Fruit fly (Drosophila melanogaster) whole organism, embryonic: ENCODE measurements around the gene CG43618.

Experiments
- ATbp ChIP-seq: fragments of 200-800 bp; sonication (Bioruptor generic); optimal IDR thresholded peaks from 2 replicates; lab custom pipeline; 2017; ENCODE audit warnings: missing biosample characterization, mild to moderate bottlenecking, missing genetic modification characterization, missing genetic modification reagents
- Atf-2 ChIP-seq: fragments of 200-800 bp; sonication (Bioruptor generic); optimal IDR thresholded peaks from 2 replicates; lab custom pipeline; 2016; ENCODE audit warnings: missing biosample characterization, missing genetic modification characterization
- CG10147 ChIP-seq: fragments of 200-800 bp; sonication (Bioruptor generic); optimal IDR thresholded peaks from 2 replicates; lab custom pipeline; 2019; ENCODE audit warnings: missing biosample characterization, mild to moderate bottlenecking, missing genetic modification characterization, moderate library complexity
- CG12219 ChIP-seq: fragments of 200-800 bp; sonication (Bioruptor generic); optimal IDR thresholded peaks from 3 replicates; lab custom pipeline; 2018; ENCODE audit warnings: missing biosample characterization, mild to moderate bottlenecking, missing genetic modification characterization
- CG1233 ChIP-seq: fragments of 200-800 bp; sonication (Bioruptor generic); optimal IDR thresholded peaks from 4 replicates; lab custom pipeline; 2018; ENCODE audit warnings: missing biosample characterization, mild to moderate bottlenecking, missing genetic modification characterization
- CG12391 ChIP-seq: fragments of 200-800 bp; sonication (Bioruptor generic); optimal IDR thresholded peaks from 3 replicates; lab custom pipeline; 2018; ENCODE audit warnings: missing biosample characterization, mild to moderate bottlenecking, missing genetic modification characterization, moderate library complexity
- CG13123 ChIP-seq: fragments of 200-800 bp; sonication (Bioruptor generic); optimal IDR thresholded peaks from 2 replicates; lab custom pipeline; 2016; ENCODE audit warnings: missing biosample characterization, missing genetic modification characterization
- CG13424 ChIP-seq: fragments of 200-800 bp; sonication (Bioruptor generic); optimal IDR thresholded peaks from 2 replicates; lab custom pipeline; 2019; ENCODE audit warnings: missing biosample characterization, mild to moderate bottlenecking, missing genetic modification characterization, moderate library complexity
- CG15601 ChIP-seq: fragments of 200-800 bp; sonication (Bioruptor generic); optimal IDR thresholded peaks from 3 replicates; lab custom pipeline; 2019; ENCODE audit warnings: missing biosample characterization, mild to moderate bottlenecking, missing genetic modification characterization, moderate library complexity
- CG18599 ChIP-seq: fragments of 200-800 bp; sonication (Bioruptor generic); optimal IDR thresholded peaks from 3 replicates; lab custom pipeline; 2017; ENCODE audit warnings: missing biosample characterization, missing genetic modification characterization, mild to moderate bottlenecking, moderate library complexity, missing genetic modification reagents
- CG18619 ChIP-seq: fragments of 200-800 bp; sonication (Bioruptor generic); optimal IDR thresholded peaks from 3 replicates; lab custom pipeline; 2017; ENCODE audit warnings: missing biosample characterization, mild to moderate bottlenecking, missing genetic modification characterization
- CG31365 ChIP-seq: fragments of 200-800 bp; sonication (Bioruptor generic); optimal IDR thresholded peaks from 2 replicates; lab custom pipeline; 2018; ENCODE audit warnings: missing biosample characterization, mild to moderate bottlenecking, missing genetic modification characterization
- CG33557 ChIP-seq: fragments of 200-800 bp; sonication (Bioruptor generic); optimal IDR thresholded peaks from 2 replicates; lab custom pipeline; 2019; ENCODE audit warnings: missing biosample characterization, mild to moderate bottlenecking, missing genetic modification characterization, moderate library complexity
- CG34224 ChIP-seq: fragments of 200-800 bp; sonication (Bioruptor generic); IDR thresholded peaks from 3 replicates; pipeline ENCODE4 v1.3.6; 2022; ENCODE audit warnings: missing biosample characterization, missing genetic modification characterization; ENCODE audit not compliant: partially characterized antibody
- CG5245 ChIP-seq: fragments of 200-800 bp; sonication (Bioruptor generic); optimal IDR thresholded peaks from 3 replicates; lab custom pipeline; 2016; ENCODE audit warnings: missing biosample characterization, missing genetic modification characterization
- CG6175 ChIP-seq: fragments of 200-800 bp; sonication (Bioruptor generic); IDR thresholded peaks from 3 replicates; pipeline ENCODE4 v1.3.6; 2022; ENCODE audit warnings: missing biosample characterization, missing genetic modification characterization
- CG7357 ChIP-seq: fragments of 200-800 bp; sonication (Bioruptor generic); IDR thresholded peaks from 3 replicates; pipeline ENCODE4 v1.3.6; 2022; ENCODE audit warnings: missing biosample characterization, missing genetic modification characterization
- CG8765 ChIP-seq: fragments of 200-800 bp; sonication (Bioruptor generic); IDR thresholded peaks from 2 replicates; pipeline ENCODE4 v1.3.6; 2022; ENCODE audit warnings: missing biosample characterization, missing genetic modification characterization
- Camta ChIP-seq: fragments of 200-800 bp; sonication (Bioruptor generic); optimal IDR thresholded peaks from 2 replicates; lab custom pipeline; 2016; ENCODE audit warnings: missing biosample characterization, missing genetic modification characterization
- Dfd ChIP-seq, 2 experiments: fragments of >200 bp; optimal IDR thresholded peaks; 2 replicates each; lab custom pipeline; 2017; ENCODE audit warnings: missing biosample characterization in 2 of 2, missing genetic modification characterization in 2 of 2
- Elba2 ChIP-seq: fragments of 200-800 bp; sonication (Bioruptor generic); optimal IDR thresholded peaks from 3 replicates; lab custom pipeline; 2016; ENCODE audit warnings: missing biosample characterization, missing genetic modification characterization
- Lhr ChIP-seq: fragments of 200-800 bp; sonication (Bioruptor generic); optimal IDR thresholded peaks from 3 replicates; lab custom pipeline; 2017; ENCODE audit warnings: mild to moderate bottlenecking, missing biosample characterization, missing genetic modification reagents, missing genetic modification characterization
- MBD-R2 ChIP-seq: fragments of 200-800 bp; sonication (Bioruptor generic); IDR thresholded peaks from 2 replicates; pipeline ENCODE4 v1.3.6; 2022; ENCODE audit warnings: missing biosample characterization, missing genetic modification characterization
- Max ChIP-seq: fragments of 200-800 bp; sonication (Bioruptor generic); optimal IDR thresholded peaks from 2 replicates; lab custom pipeline; 2016; ENCODE audit warnings: missing biosample characterization, mild to moderate bottlenecking, missing genetic modification characterization
- Meics ChIP-seq: fragments of 200-800 bp; sonication (Bioruptor generic); optimal IDR thresholded peaks from 2 replicates; lab custom pipeline; 2017; ENCODE audit warnings: missing biosample characterization, mild to moderate bottlenecking, missing genetic modification characterization
- NK7.1 ChIP-seq: fragments of 200-800 bp; sonication (Bioruptor generic); optimal IDR thresholded peaks from 3 replicates; lab custom pipeline; 2016; ENCODE audit warnings: missing biosample characterization, missing genetic modification characterization
- Oaz ChIP-seq: fragments of 200-800 bp; sonication (Bioruptor generic); IDR thresholded peaks from 2 replicates; pipeline ENCODE4 v1.3.6; 2022; ENCODE audit warnings: missing biosample characterization, missing genetic modification characterization
- Pdp1 ChIP-seq, 2 experiments: fragments of 200-800 bp; sonication (Bioruptor generic); optimal IDR thresholded peaks; 3 replicates each; lab custom pipeline; 2016; ENCODE audit warnings: missing biosample characterization in 2 of 2, missing genetic modification characterization in 2 of 2, mild to moderate bottlenecking in 1 of 2, moderate library complexity in 1 of 2
- Sin3A ChIP-seq: fragments of >200 bp; optimal IDR thresholded peaks from 2 replicates; lab custom pipeline; 2018
- Six4 ChIP-seq: fragments of 200-800 bp; sonication (Bioruptor generic); optimal IDR thresholded peaks from 2 replicates; lab custom pipeline; 2016; ENCODE audit warnings: missing biosample characterization, missing genetic modification characterization
- TFAM ChIP-seq: fragments of 200-800 bp; sonication (Bioruptor generic); optimal IDR thresholded peaks from 2 replicates; lab custom pipeline; 2017; ENCODE audit warnings: missing biosample characterization, missing genetic modification characterization, inconsistent platforms
- Tbp ChIP-seq: fragments of >200 bp; optimal IDR thresholded peaks from 2 replicates; lab custom pipeline; 2018; ENCODE audit warnings: missing biosample characterization, missing genetic modification characterization
- amos ChIP-seq: fragments of 200-800 bp; sonication (Bioruptor generic); IDR thresholded peaks from 2 replicates; pipeline ENCODE4 v1.3.6; 2022; ENCODE audit warnings: missing biosample characterization, missing genetic modification characterization; ENCODE audit not compliant: partially characterized antibody
- bcd ChIP-seq: fragments of 200-800 bp; sonication (Bioruptor generic); optimal IDR thresholded peaks from 2 replicates; lab custom pipeline; 2017; ENCODE audit warnings: missing biosample characterization, mild to moderate bottlenecking, missing genetic modification characterization
- emc ChIP-seq: fragments of 200-800 bp; sonication (Bioruptor generic); optimal IDR thresholded peaks from 2 replicates; lab custom pipeline; 2016; ENCODE audit warnings: missing biosample characterization, missing genetic modification characterization
- en ChIP-seq: fragments of 200-800 bp; sonication (Bioruptor generic); optimal IDR thresholded peaks from 2 replicates; lab custom pipeline; 2016; ENCODE audit warnings: missing biosample characterization, missing genetic modification characterization
- gce ChIP-seq: fragments of 200-800 bp; sonication (Bioruptor generic); IDR thresholded peaks from 3 replicates; pipeline ENCODE4 v1.3.6; 2022; ENCODE audit warnings: missing biosample characterization, missing genetic modification characterization
- gcm ChIP-seq: fragments of 200-800 bp; sonication (Bioruptor generic); optimal IDR thresholded peaks from 2 replicates; lab custom pipeline; 2019; ENCODE audit warnings: missing biosample characterization, mild to moderate bottlenecking, missing genetic modification characterization, moderate library complexity
- gsb ChIP-seq: fragments of 200-800 bp; sonication (Bioruptor generic); IDR thresholded peaks from 2 replicates; pipeline ENCODE4 v1.3.6; 2022; ENCODE audit warnings: missing biosample characterization, missing genetic modification characterization
- hb ChIP-seq: fragments of 200-800 bp; sonication (Bioruptor generic); IDR thresholded peaks from 3 replicates; pipeline ENCODE4 v1.3.6; 2022; ENCODE audit warnings: missing biosample characterization, missing genetic modification characterization; ENCODE audit not compliant: partially characterized antibody
- hbn ChIP-seq: fragments of 200-800 bp; sonication (Bioruptor generic); IDR thresholded peaks from 2 replicates; pipeline ENCODE4 v1.3.6; 2022; ENCODE audit warnings: missing biosample characterization, missing genetic modification characterization; ENCODE audit not compliant: partially characterized antibody
- jing ChIP-seq: fragments of 200-800 bp; sonication (Bioruptor generic); optimal IDR thresholded peaks from 2 replicates; lab custom pipeline; 2018; ENCODE audit warnings: missing biosample characterization, mild to moderate bottlenecking, missing genetic modification characterization
- luna ChIP-seq: fragments of 200-800 bp; sonication (Bioruptor generic); optimal IDR thresholded peaks from 2 replicates; lab custom pipeline; 2016; ENCODE audit warnings: missing biosample characterization, missing genetic modification characterization
- nau ChIP-seq: fragments of 200-800 bp; sonication (Bioruptor generic); optimal IDR thresholded peaks from 3 replicates; lab custom pipeline; 2017; ENCODE audit warnings: missing biosample characterization, mild to moderate bottlenecking, missing genetic modification characterization, missing genetic modification reagents
- odd ChIP-seq: fragments of 200-800 bp; sonication (Bioruptor generic); optimal IDR thresholded peaks from 2 replicates; lab custom pipeline; 2017; ENCODE audit warnings: missing biosample characterization, mild to moderate bottlenecking, missing genetic modification characterization
- pho ChIP-seq: fragments of 200-800 bp; sonication (Bioruptor generic); optimal IDR thresholded peaks from 2 replicates; lab custom pipeline; 2016; ENCODE audit warnings: missing biosample characterization, missing genetic modification characterization
- pros ChIP-seq: fragments of 200-800 bp; sonication (Bioruptor generic); optimal IDR thresholded peaks from 3 replicates; lab custom pipeline; 2019; ENCODE audit warnings: missing biosample characterization, mild to moderate bottlenecking, missing genetic modification characterization, moderate library complexity
- slou ChIP-seq: fragments of 200-800 bp; sonication (Bioruptor generic); optimal IDR thresholded peaks from 3 replicates; lab custom pipeline; 2016; ENCODE audit warnings: missing biosample characterization, missing genetic modification characterization
- slp2 ChIP-seq: fragments of 200-800 bp; sonication (Bioruptor generic); optimal IDR thresholded peaks from 2 replicates; lab custom pipeline; 2016; ENCODE audit warnings: missing biosample characterization, missing genetic modification characterization
- sug ChIP-seq: fragments of 200-800 bp; optimal IDR thresholded peaks from 2 replicates; lab custom pipeline; 2019; ENCODE audit warnings: missing biosample characterization, mild to moderate bottlenecking, missing genetic modification characterization, moderate library complexity
- tx ChIP-seq: fragments of 200-800 bp; sonication (Bioruptor generic); optimal IDR thresholded peaks from 2 replicates; lab custom pipeline; 2016; ENCODE audit warnings: missing biosample characterization, missing genetic modification characterization
- zen ChIP-seq: fragments of 200-800 bp; sonication (Bioruptor generic); optimal IDR thresholded peaks from 3 replicates; lab custom pipeline; 2018; ENCODE audit warnings: missing biosample characterization, mild to moderate bottlenecking, missing genetic modification characterization, moderate library complexity

The CG43618 gene

DNA sequence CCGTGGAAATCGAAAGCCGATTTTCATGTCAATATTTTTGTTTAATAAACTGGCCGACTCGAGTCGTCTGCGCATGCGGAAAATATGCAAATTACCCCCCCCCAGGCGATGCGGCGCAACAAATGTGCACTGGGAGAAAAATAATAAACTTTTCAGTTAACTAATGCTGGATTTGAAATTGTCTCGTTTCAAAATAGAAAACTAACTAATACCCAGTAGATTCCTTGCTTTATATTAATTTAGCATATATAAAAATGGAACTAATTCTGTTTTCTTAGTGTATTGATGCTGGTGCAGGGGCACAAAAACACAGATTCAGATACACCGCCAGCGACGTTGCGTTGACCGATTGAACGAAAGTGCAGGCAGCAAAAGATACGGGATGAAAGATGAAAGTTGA lies 11.1 kb upstream of the CG43618 start (continued):
- TF ChIP-seq Oaz (GFP tag; lab: Robert Waterston, UW) (no peak), tx (GFP tag; lab: Kevin White, UChicago) (no peak), Tbp (GFP tag; lab: Kevin White, UChicago) (no peak), TFAM (GFP tag; lab: Kevin White, UChicago) (no peak), CG5245 (GFP tag; lab: Kevin White, UChicago) (peak; percentile 8), gcm (GFP tag; lab: Kevin White, UChicago) (peak; percentile 8), emc (no peak), Sin3A (no peak), CG8765 (no peak), NK7.1 (GFP tag; lab: Kevin White, UChicago) (no peak), slp2 (no peak), zen (tag; lab: Kevin White, UChicago) (peak; percentile 8), Max (GFP tag; lab: Kevin White, UChicago) (no peak), gsb (GFP tag; lab: Robert Waterston, UW) (no peak), CG18599 (GFP tag; lab: Kevin White, UChicago) (no peak), CG7357 (GFP tag; lab: Robert Waterston, UW) (no peak), jing (GFP tag; lab: Kevin White, UChicago) (no peak), bcd (GFP tag; lab: Kevin White, UChicago) (no peak), CG6175 (GFP tag; lab: Robert Waterston, UW) (no peak), gce (GFP tag; lab: Robert Waterston, UW) (no peak), ATbp (GFP tag; lab: Kevin White, UChicago) (peak; percentile 13), CG1233 (GFP tag; lab: Kevin White, UChicago) (no peak), CG34224 (no peak), CG10147 (GFP tag; lab: Kevin White, UChicago) (no peak), CG13123 (GFP tag; lab: Kevin White, UChicago) (no peak), Pdp1 (GFP tag; optimal IDR thresholded peaks at IDR 0.05; lab: Kevin White, UChicago) (no peak), luna (GFP tag; lab: Kevin White, UChicago) (no peak), hb (GFP tag; lab: Robert Waterston, UW) (no peak), nau (GFP tag; lab: Kevin White, UChicago) (no peak), Lhr (GFP tag; lab: Kevin White, UChicago) (no peak), odd (no peak), pho (GFP tag; lab: Kevin White, UChicago) (no peak), CG15601 (tag; lab: Kevin White, UChicago) (no peak), slou (GFP tag; lab: Kevin White, UChicago) (no peak), CG31365 (tag; lab: Kevin White, UChicago) (no peak), Atf-2 (no peak), Meics (no peak), sug (tag; lab: Kevin White, UChicago) (no peak), amos (no peak), CG33557 (GFP tag; lab: Kevin White, UChicago) (no peak), pros (GFP tag; lab: Kevin White, UChicago) (no peak), Six4 (no peak), CG12391 (tag; lab: Kevin White, UChicago) (no peak), CG13424 (tag; lab: Kevin White, UChicago) (no peak), CG12219 (GFP tag; lab: Kevin White, UChicago) (no peak), Dfd (GFP tag; optimal IDR thresholded peaks at IDR 0.05; lab: Kevin White, UChicago) (no peak), MBD-R2 (GFP tag; lab: Robert Waterston, UW) (no peak), Elba2 (GFP tag; lab: Kevin White, UChicago) (no peak), en (GFP tag; lab: Kevin White, UChicago) (no peak), CG18619 (no peak), Camta (GFP tag; lab: Kevin White, UChicago) (no peak), hbn (GFP tag; lab: Robert Waterston, UW) (no peak)
